Fruit fly (Drosophila melanogaster) whole organism, pupa: ENCODE data around the gene Zwilch.

Experiments used
- CG10348 ChIP-seq: fragments of 200-800 bp; sonication (Bioruptor generic); IDR thresholded peaks from 2 replicates; pipeline ENCODE4 v1.3.6; 2022; ENCODE audit warnings: missing biosample characterization, missing genetic modification characterization
- CG12605 ChIP-seq: fragments of 200-800 bp; sonication (Bioruptor generic); IDR thresholded peaks from 2 replicates; pipeline ENCODE4 v1.3.6; 2022; ENCODE audit warnings: missing biosample characterization, missing genetic modification characterization
- CG13204 ChIP-seq: fragments of 200-800 bp; sonication (Bioruptor generic); optimal IDR thresholded peaks from 2 replicates; lab custom pipeline; 2018; ENCODE audit warnings: missing biosample characterization, mild to moderate bottlenecking, missing genetic modification characterization, moderate library complexity
- CG14655 ChIP-seq: fragments of 200-800 bp; sonication (Bioruptor generic); optimal IDR thresholded peaks from 3 replicates; lab custom pipeline; 2017; ENCODE audit warnings: mild to moderate bottlenecking, missing biosample characterization, missing genetic modification reagents, missing genetic modification characterization
- CG17806 ChIP-seq: fragments of 200-800 bp; sonication (Bioruptor generic); optimal IDR thresholded peaks from 2 replicates; lab custom pipeline; 2018; ENCODE audit warnings: missing biosample characterization, mild to moderate bottlenecking, missing genetic modification characterization, moderate library complexity
- CG32121 ChIP-seq: fragments of 200-800 bp; sonication (Bioruptor generic); IDR thresholded peaks from 2 replicates; pipeline ENCODE4 v1.3.6; 2022; ENCODE audit warnings: missing biosample characterization, missing genetic modification characterization
- CG8301 ChIP-seq: fragments of 200-800 bp; sonication (Bioruptor generic); optimal IDR thresholded peaks from 2 replicates; lab custom pipeline; 2018; ENCODE audit warnings: missing biosample characterization, mild to moderate bottlenecking, missing genetic modification characterization
- EcR ChIP-seq: fragments of 200-800 bp; sonication (Bioruptor generic); optimal IDR thresholded peaks from 3 replicates; lab custom pipeline; 2019; ENCODE audit warnings: missing biosample characterization, missing genetic modification characterization, mild to moderate bottlenecking, moderate library complexity, missing genetic modification reagents
- Snoo ChIP-seq: fragments of 200-800 bp; sonication (Bioruptor generic); optimal IDR thresholded peaks from 3 replicates; lab custom pipeline; 2017; ENCODE audit warnings: missing biosample characterization, mild to moderate bottlenecking, missing genetic modification characterization, inconsistent platforms
- fd96Ca ChIP-seq: fragments of 200-800 bp; sonication (Bioruptor generic); IDR thresholded peaks from 3 replicates; pipeline ENCODE4 v1.3.6; 2022; ENCODE audit warnings: missing biosample characterization, missing genetic modification characterization
- rn ChIP-seq: fragments of 200-800 bp; sonication (Bioruptor generic); IDR thresholded peaks from 2 replicates; pipeline ENCODE4 v1.3.6; 2022; ENCODE audit warnings: missing biosample characterization, missing genetic modification characterization

Zwilch gene

DNA sequence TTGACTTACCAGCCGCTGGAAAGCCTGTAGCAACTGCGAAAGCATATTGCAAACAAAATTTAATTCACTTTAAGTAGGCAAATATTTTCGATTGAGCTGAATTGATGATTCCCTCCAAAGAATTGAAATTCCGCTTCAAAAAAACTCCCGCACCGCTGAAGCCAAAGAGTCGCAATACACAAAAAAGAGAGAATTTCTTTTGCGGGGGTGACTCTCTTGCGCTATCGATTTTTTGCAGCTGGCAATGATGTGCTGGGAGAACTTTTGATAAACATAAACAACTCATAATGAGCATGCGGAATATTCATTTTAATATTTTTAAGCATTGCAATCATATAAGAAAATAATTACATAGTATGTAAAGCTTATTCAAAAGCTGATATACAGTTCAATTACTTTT, 44.7 kb downstream of the Zwilch start:
- TF ChIP-seq CG17806 (tag; lab: Kevin White, UChicago) (no peak), CG14655 (no peak), CG32121 (GFP tag; lab: Robert Waterston, UW) (no peak), rn (GFP tag; lab: Robert Waterston, UW) (no peak), CG10348 (GFP tag; lab: Robert Waterston, UW) (no peak), fd96Ca (no peak), Snoo (tag; lab: Kevin White, UChicago) (no peak), CG13204 (GFP tag; lab: Kevin White, UChicago) (no peak), CG12605 (GFP tag; lab: Robert Waterston, UW) (no peak), EcR (GFP tag; lab: Kevin White, UChicago) (no peak), CG8301 (tag; lab: Kevin White, UChicago) (no peak)
- TF ChIP-seq, all 21 proteins: peak for 0
